Worm (Caenorhabditis elegans) whole organism, L4/young adult: ENCODE data around the gene H40L08.9.

ENCODE experiments used
- W03F9.2 ChIP-seq: fragments of 150-350 bp; optimal IDR thresholded peaks from 2 replicates; lab custom pipeline; 2014; ENCODE audit warnings: missing biosample characterization, missing genetic modification characterization
- dao-5 ChIP-seq: sonication (generic microtip); optimal IDR thresholded peaks from 2 replicates; lab custom pipeline; 2016; ENCODE audit warnings: missing genotype, missing genetic modification characterization, moderate library complexity, missing compliant biosample characterization
- him-1 ChIP-seq: sonication (generic microtip); optimal IDR thresholded peaks from 2 replicates; lab custom pipeline; 2016; ENCODE audit warnings: missing genotype, missing genetic modification reagents, missing genetic modification characterization, missing compliant biosample characterization

Gene H40L08.9

DNA sequence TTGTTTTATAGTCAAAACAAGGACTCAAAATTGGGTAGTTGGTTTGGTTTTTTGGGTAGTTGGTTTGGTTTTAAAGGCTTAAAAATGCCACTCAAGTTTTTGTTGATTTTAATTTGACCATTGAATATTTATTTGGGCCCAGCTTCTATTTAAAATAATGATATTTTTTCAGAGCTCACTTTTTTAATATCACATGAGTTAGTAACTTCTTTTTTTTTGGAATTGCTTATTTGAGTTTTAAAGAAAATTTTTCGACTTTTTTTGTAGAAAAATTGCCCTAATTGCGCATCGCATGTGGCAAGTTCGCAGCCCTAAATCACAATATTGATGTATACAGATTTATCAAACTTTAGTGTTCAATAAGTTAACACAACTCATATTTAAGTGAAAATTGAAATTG lies 40.5 kb downstream of the H40L08.9 start:
- TF ChIP-seq dao-5 (no peak), W03F9.2 (no peak), him-1 (tag; lab: Kevin White, UChicago) (no peak)

DNA sequence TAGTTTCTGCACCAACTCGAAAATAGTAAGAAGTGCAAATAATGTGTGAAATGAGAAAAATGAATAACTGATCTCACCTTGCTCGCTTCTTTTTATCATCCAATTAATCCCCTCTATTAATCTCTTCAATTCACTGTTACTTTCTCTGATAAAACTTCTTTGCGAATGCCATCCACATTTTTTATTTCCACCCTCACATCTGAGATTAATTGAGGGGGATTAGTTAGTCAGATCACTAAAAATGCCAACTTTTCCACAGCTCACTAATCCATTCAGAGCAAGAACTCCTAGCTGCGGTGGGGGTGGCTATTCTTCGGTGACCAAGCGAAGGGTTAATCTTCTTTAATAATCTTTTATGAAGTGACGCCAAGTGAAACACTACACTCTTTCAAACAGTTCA lies 41.5 kb downstream of the H40L08.9 start, which contains the start of gene dsc-1:
dsc-1 (minus strand) TSS at position 46 of the 400 bp plus-strand sequence.
- TF ChIP-seq dao-5 (no peak), W03F9.2 (no peak), him-1 (tag; lab: Kevin White, UChicago) (no peak)

DNA sequence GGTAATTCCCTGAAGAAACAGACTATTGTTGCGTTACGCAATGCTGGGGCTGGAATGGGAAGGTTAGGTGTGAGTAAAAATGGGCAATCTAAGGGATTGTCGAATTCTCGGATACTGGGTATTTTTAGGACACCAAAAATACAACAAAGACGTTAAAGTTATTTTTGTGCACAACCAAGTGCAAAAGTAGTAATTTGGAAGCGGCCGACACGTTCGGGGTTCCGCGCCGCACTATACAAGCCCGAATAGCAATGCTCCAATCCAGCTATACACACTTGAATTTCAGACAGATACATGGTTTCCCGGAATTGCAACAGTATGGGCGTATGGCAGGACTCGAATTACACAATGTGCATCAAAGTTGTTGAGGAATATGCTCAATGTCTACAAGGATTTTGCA lies 48.3 kb downstream of the H40L08.9 start:
- TF ChIP-seq dao-5: no peak
- TF ChIP-seq him-1 (tag; lab: Kevin White, UChicago): no peak
- no peak for TF ChIP-seq W03F9.2

DNA sequence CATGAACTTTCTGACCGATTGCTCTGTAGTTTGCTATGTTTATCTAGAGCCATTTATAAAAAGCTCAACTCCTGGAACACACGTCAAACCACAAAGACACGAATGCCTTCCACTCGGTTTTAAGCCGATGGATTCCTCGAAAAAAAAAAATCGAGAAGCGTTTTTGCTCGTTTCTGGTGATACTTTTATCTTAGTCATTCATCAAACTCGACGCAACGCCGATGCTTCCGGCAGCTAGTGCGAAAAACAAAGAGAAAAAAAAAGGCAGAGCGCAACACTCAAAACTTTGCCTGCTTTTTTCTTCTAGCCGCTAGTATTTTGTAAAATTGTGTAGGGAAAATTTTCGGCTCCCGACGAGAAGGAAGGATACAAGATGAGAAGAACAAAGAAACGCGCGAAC lies 48.7 kb downstream of the H40L08.9 start:
- TF ChIP-seq W03F9.2 (no peak), him-1 (tag; lab: Kevin White, UChicago) (no peak), dao-5 (no peak)
